Worm (Caenorhabditis elegans) whole organism, late embryonic: ENCODE measurements around the gene C18E9.9.

Experiments used
- ama-1 ChIP-seq: fragments of 150-350 bp; optimal IDR thresholded peaks from 2 replicates; lab custom pipeline; 2014
- ceh-48 ChIP-seq: sonication (generic microtip); optimal IDR thresholded peaks from 2 replicates; lab custom pipeline; 2016; ENCODE audit warnings: missing genetic modification characterization, inconsistent platforms, missing compliant biosample characterization
- dmd-4 ChIP-seq: sonication (generic microtip); optimal IDR thresholded peaks from 2 replicates; lab custom pipeline; 2016; ENCODE audit warnings: borderline replicate concordance, missing genetic modification characterization, missing compliant biosample characterization
- fkh-10 ChIP-seq: fragments of 150-350 bp; optimal IDR thresholded peaks from 2 replicates; lab custom pipeline; 2014; ENCODE audit warnings: missing biosample characterization, missing genetic modification reagents, missing genetic modification characterization
- lin-11 ChIP-seq: fragments of 200-800 bp; sonication (Bioruptor generic); optimal IDR thresholded peaks from 2 replicates; lab custom pipeline; 2018; ENCODE audit warnings: mild to moderate bottlenecking, missing genetic modification characterization, missing compliant biosample characterization
- nhr-232 ChIP-seq: sonication (generic microtip); optimal IDR thresholded peaks from 2 replicates; lab custom pipeline; 2016; ENCODE audit warnings: missing genetic modification characterization, missing compliant biosample characterization
- npax-4 ChIP-seq: sonication (generic microtip); optimal IDR thresholded peaks from 2 replicates; lab custom pipeline; 2016; ENCODE audit warnings: missing genetic modification characterization, missing compliant biosample characterization

DNA sequence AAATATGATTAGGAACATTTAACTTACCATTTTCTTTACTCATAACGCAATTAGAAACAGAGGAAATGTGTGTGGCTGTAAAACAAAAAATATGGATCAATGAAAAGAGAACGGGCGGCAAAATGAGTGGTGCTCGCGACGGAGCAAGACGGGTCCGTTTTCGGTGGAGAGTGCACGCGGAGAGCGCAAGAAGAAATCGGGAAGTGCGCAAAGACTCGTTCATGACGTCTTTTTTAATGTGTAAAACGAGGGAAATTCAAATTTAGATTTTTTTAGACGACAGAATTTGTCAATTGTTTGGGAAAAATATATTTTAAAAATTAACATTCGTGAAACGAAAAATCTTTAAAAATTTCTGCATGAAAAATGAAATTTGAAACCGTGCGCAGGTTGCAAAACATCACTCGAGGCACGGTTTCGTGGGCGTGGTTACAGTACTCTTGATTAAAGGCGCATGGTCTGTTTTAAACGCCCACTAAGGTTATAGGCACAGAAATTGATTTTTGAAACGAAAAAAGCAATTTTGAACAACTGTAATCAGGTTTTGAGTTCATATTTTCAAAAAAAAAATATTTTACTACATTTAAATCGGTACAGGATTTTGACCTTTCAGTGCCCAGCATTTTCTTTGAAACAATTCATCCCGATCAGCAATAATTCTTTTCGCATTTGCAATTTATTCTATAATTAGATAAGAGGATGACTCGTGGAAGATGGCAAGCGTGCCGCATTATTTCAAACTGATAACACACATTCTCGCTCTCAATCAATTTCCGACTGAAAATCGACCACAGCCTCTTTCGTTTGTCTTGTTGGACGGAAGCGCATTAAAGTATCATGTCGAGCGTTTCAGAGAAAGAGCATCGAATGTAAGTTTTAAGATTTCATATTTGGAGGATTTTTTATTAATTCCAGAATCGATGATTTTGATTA, 19.8 kb downstream of the C18E9.9 start, which contains the start of the genes szy-20 and C18E9.5:
- TF ChIP-seq fkh-10 (GFP tag; lab: Kevin White, UChicago), result no peak
- TF ChIP-seq nhr-232 (tag; lab: Kevin White, UChicago), result peak; percentile 0
- TF ChIP-seq ama-1 (lab: Kevin White, UChicago), result no peak
- no peak for TF ChIP-seq npax-4 (tag; lab: Kevin White, UChicago)
- TF ChIP-seq dmd-4 (tag; lab: Kevin White, UChicago), result no peak
- TF ChIP-seq ceh-48, result peak; percentile 24
- no peak for TF ChIP-seq lin-11 (tag; lab: Kevin White, UChicago)
